Fruit fly (Drosophila melanogaster): Measurements from ENCODE around the gene B-H2.

B-H2 gene

DNA sequence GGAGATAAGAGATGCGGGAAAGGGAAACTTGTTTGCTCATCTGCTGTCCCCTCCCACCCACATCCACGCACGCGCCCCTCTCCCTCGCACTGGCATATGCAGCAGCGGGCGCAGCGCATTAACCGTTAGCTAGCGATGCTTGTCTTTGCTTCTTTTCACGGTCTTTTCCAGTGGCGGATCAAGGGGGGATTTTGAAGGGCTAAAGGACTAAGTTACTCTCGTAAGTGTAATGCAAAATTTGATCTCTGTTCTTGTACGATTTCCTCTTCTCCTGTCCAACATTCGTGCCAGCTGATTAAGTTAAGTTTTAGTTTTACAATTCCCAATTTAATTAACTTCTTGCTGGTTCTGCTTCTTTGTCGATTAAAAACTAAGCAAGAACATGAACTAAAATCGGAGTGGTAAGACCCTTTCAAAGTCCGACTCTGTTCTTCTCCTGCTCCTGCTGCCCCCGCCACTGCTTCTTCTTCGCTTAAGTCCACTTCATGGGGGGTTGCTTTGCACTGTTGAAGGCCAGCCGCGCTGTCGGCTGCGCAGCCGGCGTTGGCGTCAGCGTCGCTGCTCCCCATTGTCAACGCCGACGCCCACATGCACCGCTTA, 13.7 kb upstream of the B-H2 start (continued):
- TF ChIP-seq ro (GFP tag; IDR thresholded peaks at IDR 0.05) (no peak), vnd (GFP tag; IDR thresholded peaks at IDR 0.05; ENCODE audit: partially characterized antibody) (no peak), CG17568 (GFP tag; optimal IDR thresholded peaks at IDR 0.05) (no peak), nmo (GFP tag; optimal IDR thresholded peaks at IDR 0.05) (peak; percentile 85), Fer1 (GFP tag; optimal IDR thresholded peaks at IDR 0.05) (peak; percentile 60), tup (GFP tag; optimal IDR thresholded peaks at IDR 0.05) (no peak), toy (GFP tag; IDR thresholded peaks at IDR 0.05) (no peak), wek (GFP tag; optimal IDR thresholded peaks at IDR 0.05) (no peak), CG7556 (GFP tag; optimal IDR thresholded peaks at IDR 0.05) (peak; percentile 77), dpn (GFP tag; optimal IDR thresholded peaks at IDR 0.05) (peak; percentile 11 to 52), CG5245 (GFP tag; optimal IDR thresholded peaks at IDR 0.05) (no peak), ato (GFP tag; IDR thresholded peaks at IDR 0.05; ENCODE audit: partially characterized antibody) (no peak), CG18262 (tag; optimal IDR thresholded peaks at IDR 0.05) (peak; percentile 82), sob (GFP tag; IDR thresholded peaks at IDR 0.05) (no peak), oc (tag; optimal IDR thresholded peaks at IDR 0.05) (no peak), CG34422 (GFP tag; IDR thresholded peaks at IDR 0.05) (0 out of 3 replicates have a peak, but pooled peaks have one; percentile 34), E2f1 (GFP tag; IDR thresholded peaks at IDR 0.05) (no peak), fd102C (GFP tag; optimal IDR thresholded peaks at IDR 0.05) (no peak), sima (GFP tag; optimal IDR thresholded peaks at IDR 0.05) (no peak), CG11696 (GFP tag; IDR thresholded peaks at IDR 0.05) (no peak), CG11723 (GFP tag; optimal IDR thresholded peaks at IDR 0.05) (no peak), CG11247 (GFP tag; IDR thresholded peaks at IDR 0.05) (no peak), Dip2 (GFP tag; IDR thresholded peaks at IDR 0.05) (no peak), CG33557 (GFP tag; optimal IDR thresholded peaks at IDR 0.05) (peak; percentile 40), CrebB (tag; optimal IDR thresholded peaks at IDR 0.05) (no peak), abd-A (tag; optimal IDR thresholded peaks at IDR 0.05) (no peak), gce (GFP tag; IDR thresholded peaks at IDR 0.05) (0 out of 3 replicates have a peak, but pooled peaks have one; percentile 4), p53 (GFP tag; optimal IDR thresholded peaks at IDR 0.05) (peak; percentile 26), ac (GFP tag; optimal IDR thresholded peaks at IDR 0.05) (no peak), Fer3 (tag; optimal IDR thresholded peaks at IDR 0.05) (no peak), CG31441 (GFP tag; IDR thresholded peaks at IDR 0.05) (peak; percentile 75), CG9609 (GFP tag; optimal IDR thresholded peaks at IDR 0.05) (no peak), HLH4C (GFP tag; IDR thresholded peaks at IDR 0.05; ENCODE audit: partially characterized antibody) (no peak), ken (GFP tag; IDR thresholded peaks at IDR 0.05) (peak; percentile 65; the same call in 1 of the 3 replicates), Eip74EF (GFP tag; optimal IDR thresholded peaks at IDR 0.05) (peak in 1 of 2 experiments; percentile 55), CG14710 (tag; optimal IDR thresholded peaks at IDR 0.05) (peak; percentile 66), lilli (GFP tag; optimal IDR thresholded peaks at IDR 0.05) (peak; percentile 58), z (GFP tag; IDR thresholded peaks at IDR 0.05) (no peak), CG12942 (GFP tag; optimal IDR thresholded peaks at IDR 0.05) (no peak), Max (GFP tag; optimal IDR thresholded peaks at IDR 0.05) (peak; percentile 49), Sry-β (GFP tag; optimal IDR thresholded peaks at IDR 0.05) (no peak), crc (GFP tag; optimal IDR thresholded peaks at IDR 0.05) (peak; percentile 2), CoRest (tag; optimal IDR thresholded peaks at IDR 0.05) (peak; percentile 66), CG3838 (GFP tag; optimal IDR thresholded peaks at IDR 0.05) (no peak), luna (GFP tag; optimal IDR thresholded peaks at IDR 0.05) (no peak), CG6854 (GFP tag; optimal IDR thresholded peaks at IDR 0.05) (no peak), CG6765 (GFP tag; optimal IDR thresholded peaks at IDR 0.05) (no peak), CG4854 (GFP tag; optimal IDR thresholded peaks at IDR 0.05) (no peak), br (optimal IDR thresholded peaks at IDR 0.05) (no peak), CG4404 (GFP tag; IDR thresholded peaks at IDR 0.05) (peak; percentile 33; the same call in 1 of the 2 replicates)

Data from whole organism, embryonic.